Worm (Caenorhabditis elegans) whole organism, mixed stage, embryonic: ENCODE data around the gene Y43F8B.9.

Experiments used
- lsy-2 ChIP-seq: fragments of 150-350 bp; optimal IDR thresholded peaks from 2 replicates; lab custom pipeline; 2014; ENCODE audit warnings: missing biosample characterization, missing genetic modification characterization
- mep-1 ChIP-seq: fragments of 150-350 bp; optimal IDR thresholded peaks from 2 replicates; lab custom pipeline; 2017; ENCODE audit warnings: missing biosample characterization, missing genetic modification reagents, missing genetic modification characterization, inconsistent platforms
- nhr-12 ChIP-seq: fragments of 150-350 bp; optimal IDR thresholded peaks from 2 replicates; lab custom pipeline; 2014; ENCODE audit warnings: missing biosample characterization, missing genetic modification characterization
- nhr-237 ChIP-seq: fragments of 150-350 bp; optimal IDR thresholded peaks from 2 replicates; lab custom pipeline; 2014; ENCODE audit warnings: missing biosample characterization, missing genetic modification characterization
- nhr-76 ChIP-seq: sonication (generic microtip); optimal IDR thresholded peaks from 2 replicates; lab custom pipeline; 2017; ENCODE audit warnings: missing biosample characterization, missing genetic modification characterization
- unc-39 ChIP-seq: fragments of 150-350 bp; optimal IDR thresholded peaks from 2 replicates; lab custom pipeline; 2014; ENCODE audit warnings: missing biosample characterization, missing genetic modification characterization
- ztf-11 ChIP-seq: fragments of 150-350 bp; optimal IDR thresholded peaks from 2 replicates; lab custom pipeline; 2014; ENCODE audit warnings: missing biosample characterization, missing genetic modification characterization

DNA sequence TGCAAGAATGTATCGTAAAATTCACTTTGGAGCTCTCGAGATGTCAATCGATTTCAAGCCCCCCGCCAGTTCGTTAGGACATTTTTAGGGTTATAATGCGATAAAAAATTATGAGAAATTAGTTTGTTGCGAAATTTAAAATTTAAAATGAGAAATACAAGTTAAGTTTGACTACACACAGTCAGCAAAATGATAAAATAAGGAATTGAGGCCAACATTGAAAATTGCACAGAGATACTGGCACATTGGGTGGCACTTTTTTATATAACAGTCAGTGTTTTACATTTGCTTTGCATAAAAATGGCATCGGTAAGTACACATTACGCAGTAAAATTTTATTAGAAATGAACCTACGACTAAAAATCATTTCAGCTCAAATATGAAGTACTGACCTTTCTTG is 9.9 kb upstream of the Y43F8B.9 start, which contains the start of gene Y43F8B.12:
- TF ChIP-seq unc-39 (tag; lab: Kevin White, UChicago) (no peak), nhr-12 (tag; lab: Kevin White, UChicago) (no peak), nhr-76 (no peak), nhr-237 (tag; lab: Kevin White, UChicago) (no peak), mep-1 (tag; lab: Kevin White, UChicago) (no peak), ztf-11 (no peak), lsy-2 (tag; lab: Kevin White, UChicago) (no peak)
